Fruit fly (Drosophila melanogaster) whole organism, wandering third instar larva: ENCODE results near the gene mei-9.

ENCODE experiments used
- CrebA ChIP-seq: fragments of 200-800 bp; sonication (Bioruptor generic); optimal IDR thresholded peaks from 2 replicates; lab custom pipeline; 2016; ENCODE audit warnings: missing biosample characterization, mild to moderate bottlenecking, missing genetic modification characterization, borderline replicate concordance
- Dfd ChIP-seq: fragments of >200 bp; optimal IDR thresholded peaks from 2 replicates; lab custom pipeline; 2017; ENCODE audit warnings: missing biosample characterization, missing genetic modification characterization
- Vsx2 ChIP-seq: fragments of 200-300, 225-300 bp; sonication (Bioruptor generic); optimal IDR thresholded peaks from 2 replicates; lab custom pipeline; 2018; ENCODE audit warnings: missing biosample characterization, missing genetic modification characterization; ENCODE audit not compliant: partially characterized antibody
- jim ChIP-seq: fragments of 175-275, 200-325 bp; sonication (Bioruptor generic); optimal IDR thresholded peaks from 2 replicates; lab custom pipeline; 2016; ENCODE audit warnings: missing biosample characterization, mild to moderate bottlenecking, missing genetic modification characterization
- lola ChIP-seq: fragments of >200 bp; optimal IDR thresholded peaks from 2 replicates; lab custom pipeline; 2017; ENCODE audit warnings: missing biosample characterization, missing genetic modification characterization

DNA sequence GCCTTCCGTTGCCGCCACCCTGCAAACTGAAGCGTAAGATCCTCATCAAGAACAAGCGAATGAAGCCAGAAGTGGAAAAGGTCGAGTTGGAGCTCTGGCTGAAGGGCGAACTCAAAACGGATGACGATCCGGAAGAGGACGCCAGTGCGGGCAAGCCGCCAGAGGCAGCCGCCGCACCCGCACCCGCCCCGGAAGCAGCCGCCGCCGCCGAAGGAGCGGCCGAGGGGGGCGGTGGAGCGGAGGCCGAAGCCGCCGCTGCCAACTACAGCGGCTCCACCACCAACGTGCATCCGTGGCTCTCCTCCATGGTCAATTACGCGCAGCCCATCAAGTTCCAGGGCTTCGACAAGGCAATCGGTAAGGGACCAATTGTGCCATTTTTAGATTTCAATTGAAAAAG, 39.9 kb upstream of the mei-9 start:
- no peak for TF ChIP-seq Vsx2 (GFP tag; lab: Kevin White, UChicago)
- TF ChIP-seq lola (GFP tag; lab: Kevin White, UChicago), result no peak
- TF ChIP-seq Dfd (GFP tag; lab: Kevin White, UChicago), result peak; percentile 94
- no peak for TF ChIP-seq CrebA
- TF ChIP-seq jim (GFP tag; lab: Kevin White, UChicago), result no peak
